Worm (Caenorhabditis elegans): ENCODE data around the gene srx-21.
A peak's percentile ranks its signal among the peaks of the same experiment; 100 is the strongest.

The srx-21 gene

ce11 chrV:727484-728351 lies 50.9 kb downstream of the srx-21 start, which contains the start of the genes icl-1 and srh-2 (continued):
- no peak for TF ChIP-seq nhr-237 (tag; optimal IDR thresholded peaks at IDR 0.05)
- peak; percentile 48 for TF ChIP-seq lin-13 (GFP tag; optimal IDR thresholded peaks at IDR 0.05)
- peak; percentile 54 for TF ChIP-seq nhr-21 (tag; optimal IDR thresholded peaks at IDR 0.05)
- TF ChIP-seq alr-1 (tag; optimal IDR thresholded peaks at IDR 0.05) = no peak
- TF ChIP-seq nhr-129 (tag; optimal IDR thresholded peaks at IDR 0.05) = peak; percentile 78

Measured in whole organism, L2 larva.